Fruit fly (Drosophila melanogaster) whole organism, larva: Measurements from ENCODE around the gene sea.

Source experiments
- noc ChIP-seq: fragments of 200-800 bp; sonication (Bioruptor generic); optimal IDR thresholded peaks from 3 replicates; lab custom pipeline; 2019; ENCODE audit warnings: missing biosample characterization, mild to moderate bottlenecking, missing genetic modification characterization, moderate library complexity

The sea gene

DNA sequence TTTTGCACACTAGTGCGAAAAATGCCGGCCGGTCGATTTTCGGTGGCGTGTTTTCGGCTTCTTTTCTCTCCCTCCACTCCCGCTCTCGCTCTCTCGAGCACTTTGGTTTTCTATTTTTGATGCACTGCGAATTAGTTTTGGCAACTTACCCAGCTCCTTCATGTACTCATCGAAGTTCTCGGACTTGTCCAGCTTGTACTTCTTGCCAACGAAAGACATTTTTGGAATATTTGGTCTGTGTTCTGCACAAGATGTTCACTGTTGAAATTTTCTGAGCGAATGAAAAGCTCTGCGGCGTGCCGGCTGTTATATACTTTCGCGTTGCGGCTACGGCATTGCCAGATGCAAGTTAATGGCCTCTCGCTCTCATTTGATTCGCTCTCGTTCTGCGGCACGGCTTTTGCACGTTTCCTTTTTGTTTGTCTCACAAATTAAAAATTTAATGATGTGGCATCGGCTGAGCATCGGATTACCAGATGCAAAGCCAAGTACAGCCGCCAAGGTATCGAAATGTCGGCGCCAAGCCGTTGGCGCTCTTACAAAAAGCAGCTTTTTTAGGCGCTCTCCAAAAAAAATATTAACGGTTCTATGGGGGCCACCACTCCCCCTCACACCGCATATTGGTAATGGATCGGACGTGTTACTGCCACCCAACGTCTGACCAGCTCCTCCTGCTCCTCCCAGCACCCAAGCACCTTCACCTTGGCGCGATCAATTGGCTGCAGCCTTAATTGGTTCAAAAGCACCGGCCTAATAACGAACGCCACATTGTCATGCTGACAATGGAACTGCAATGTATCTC lies at the start of gene sea, which contains the start of gene fabp:
Gene sea (minus strand): TSS at position 286 of the 802 bp plus-strand sequence.
Gene fabp (minus strand): TSS at position 286 of the 802 bp plus-strand sequence.
- peak; percentile 77 for TF ChIP-seq noc

DNA sequence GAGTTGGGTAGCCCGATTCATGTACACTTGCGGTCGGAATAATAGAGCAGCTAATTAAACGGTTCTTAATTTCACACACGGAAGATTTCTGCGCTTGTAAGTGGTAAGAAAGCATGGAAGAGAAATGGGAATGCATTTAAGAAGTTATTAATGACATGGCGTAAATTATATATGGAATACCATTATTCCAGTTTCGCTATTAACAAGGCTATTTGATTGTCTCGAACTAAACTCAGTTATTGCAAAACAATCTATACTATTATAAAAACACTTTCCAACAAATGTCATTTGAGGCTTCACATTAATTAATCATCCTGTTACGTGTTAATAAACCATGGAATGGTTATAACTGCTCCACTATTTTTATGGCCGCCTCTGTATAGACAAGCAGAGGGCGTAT lies 49.4 kb upstream of the sea start:
- TF ChIP-seq noc: no peak

DNA sequence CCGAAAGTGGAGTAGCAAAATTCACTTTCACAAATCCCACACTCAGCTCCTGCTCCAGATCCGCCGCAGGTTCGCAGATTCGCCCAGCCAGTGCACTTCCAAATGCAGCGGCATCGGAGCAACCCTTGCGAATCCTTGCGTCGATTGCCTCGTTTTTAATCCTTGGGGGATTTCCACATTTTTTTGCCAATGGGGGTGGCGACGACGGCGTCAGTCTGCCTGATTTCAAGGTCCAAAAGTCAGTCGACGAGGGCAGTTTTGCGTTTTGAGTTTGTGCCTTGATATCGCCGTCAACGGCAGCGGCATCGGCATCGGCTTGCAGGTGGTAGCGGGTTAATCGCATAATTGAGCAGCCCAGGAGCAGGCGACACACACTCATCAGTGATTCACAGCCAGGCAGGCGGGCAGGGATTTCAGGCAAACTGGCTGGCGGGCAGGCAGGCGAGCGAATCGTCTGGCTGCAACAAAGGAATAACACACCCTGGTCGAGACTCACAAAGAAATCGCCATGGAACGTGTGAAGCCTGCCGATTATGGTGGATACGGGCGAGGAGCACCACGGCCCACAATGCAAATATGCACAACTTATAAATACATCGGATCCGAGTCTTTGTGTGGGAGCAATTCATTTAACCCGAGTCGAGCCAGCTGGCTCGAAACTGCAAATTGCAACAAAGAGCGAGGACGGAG lies 48.7 kb upstream of the sea start:
- TF ChIP-seq noc: no peak

DNA sequence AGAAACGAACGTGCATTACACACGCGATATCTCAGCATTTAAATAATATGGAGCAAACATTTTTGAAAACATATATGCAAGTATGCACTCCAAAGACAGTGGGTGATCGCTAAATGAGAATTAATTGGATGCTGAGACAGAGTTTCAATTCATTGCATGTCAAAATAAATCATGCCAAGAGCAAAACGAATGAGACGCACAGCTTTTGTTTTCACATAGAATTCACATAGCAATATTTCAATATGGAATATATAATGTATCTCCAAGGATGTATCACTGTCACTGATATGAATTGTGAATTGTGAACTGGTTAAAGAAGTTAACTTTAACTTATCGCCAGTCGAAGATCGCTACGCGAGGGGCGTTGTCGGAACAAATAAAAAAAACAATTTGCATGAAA lies 47.7 kb upstream of the sea start:
- TF ChIP-seq noc: no peak

DNA sequence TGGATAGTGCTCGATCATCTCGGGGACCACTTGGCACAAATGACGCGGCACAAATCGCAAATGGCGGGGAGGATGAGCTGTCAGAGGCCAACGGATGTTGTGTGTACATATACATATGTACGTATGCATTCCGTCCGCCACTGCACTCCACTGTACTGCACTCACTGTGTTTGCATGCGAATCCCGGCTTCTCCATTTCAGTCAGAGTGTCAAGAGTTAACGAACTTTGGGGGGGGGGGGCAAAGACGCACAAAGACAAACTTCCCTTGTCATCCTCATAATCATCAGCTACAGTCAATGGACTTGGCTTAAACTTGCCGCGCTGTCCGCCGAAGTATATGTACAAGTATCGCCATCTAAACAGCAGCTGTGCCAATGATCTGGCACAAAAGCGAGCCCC lies 47.3 kb upstream of the sea start:
- no peak for TF ChIP-seq noc

DNA sequence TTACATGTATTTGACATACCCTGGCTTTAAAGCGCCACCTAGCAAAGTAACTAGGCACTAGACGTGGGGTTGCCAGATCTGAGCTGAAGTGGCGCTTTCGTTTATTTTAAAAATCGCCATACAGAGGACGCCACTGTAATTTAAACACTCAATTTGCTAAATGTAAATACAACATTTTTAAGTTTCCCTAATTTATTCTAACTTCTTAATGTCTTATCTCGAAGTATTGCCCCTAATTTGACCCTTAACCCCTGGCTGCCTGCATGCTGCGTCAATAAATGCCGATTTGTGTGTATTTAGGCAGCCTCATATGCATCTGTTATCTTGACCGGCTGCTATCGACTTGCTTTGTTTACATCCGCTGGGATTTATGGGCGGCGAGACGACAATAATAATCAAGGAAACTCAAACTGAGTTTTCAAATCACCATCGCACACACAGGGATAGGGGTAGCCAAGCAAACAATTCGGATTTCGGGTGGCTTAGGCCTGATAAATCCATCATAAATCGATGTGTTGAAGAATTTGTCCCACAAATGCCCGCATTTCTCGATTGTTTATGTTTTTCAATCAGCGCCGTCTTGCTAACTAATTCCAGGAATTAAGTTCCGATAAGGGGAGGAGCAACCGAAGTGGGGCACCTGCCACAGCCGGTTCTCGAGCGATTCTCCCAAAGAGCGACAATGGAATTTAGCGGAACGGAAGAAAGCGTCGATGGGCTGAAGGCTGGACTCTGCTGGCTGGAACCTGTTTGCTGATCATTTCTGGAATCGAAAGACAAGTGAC lies 46.6 kb upstream of the sea start:
- no peak for TF ChIP-seq noc

DNA sequence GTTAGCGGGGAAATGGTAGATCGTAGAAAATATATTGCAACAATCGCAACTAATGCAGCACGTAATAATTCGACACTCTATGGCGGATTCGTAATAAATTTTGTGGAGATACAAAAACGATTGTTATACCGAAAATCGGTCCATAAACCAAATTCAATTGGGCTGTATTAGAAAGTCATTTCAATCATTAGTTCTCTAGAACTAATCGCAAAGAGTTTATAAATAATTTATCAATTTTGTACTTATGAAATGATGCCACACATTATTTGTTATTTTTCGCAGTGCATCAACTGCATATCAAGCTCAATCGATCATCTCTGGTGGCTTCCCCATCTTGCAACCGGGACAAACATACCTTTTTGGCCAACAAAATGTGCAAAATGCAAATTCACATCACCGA lies 45.6 kb upstream of the sea start:
- no peak for TF ChIP-seq noc

DNA sequence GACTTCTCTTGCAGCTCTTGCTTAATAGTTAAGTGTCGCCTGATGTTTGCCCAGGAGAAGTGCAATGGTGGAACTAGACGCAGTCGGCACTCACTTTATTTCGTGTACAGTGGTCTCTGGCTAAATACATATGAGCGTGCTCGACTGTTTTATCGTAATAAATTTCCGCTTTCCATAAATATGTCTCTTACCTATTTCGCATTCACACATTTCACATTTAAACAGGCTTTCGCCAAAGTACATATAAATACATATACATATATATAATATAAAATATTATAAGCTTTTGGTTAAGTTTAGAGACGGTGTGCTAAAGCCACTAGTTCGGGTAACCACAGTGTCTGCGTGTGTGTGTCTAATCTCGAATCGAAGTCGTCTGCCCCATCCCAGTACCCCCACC lies 39.8 kb upstream of the sea start:
- TF ChIP-seq noc: no peak

DNA sequence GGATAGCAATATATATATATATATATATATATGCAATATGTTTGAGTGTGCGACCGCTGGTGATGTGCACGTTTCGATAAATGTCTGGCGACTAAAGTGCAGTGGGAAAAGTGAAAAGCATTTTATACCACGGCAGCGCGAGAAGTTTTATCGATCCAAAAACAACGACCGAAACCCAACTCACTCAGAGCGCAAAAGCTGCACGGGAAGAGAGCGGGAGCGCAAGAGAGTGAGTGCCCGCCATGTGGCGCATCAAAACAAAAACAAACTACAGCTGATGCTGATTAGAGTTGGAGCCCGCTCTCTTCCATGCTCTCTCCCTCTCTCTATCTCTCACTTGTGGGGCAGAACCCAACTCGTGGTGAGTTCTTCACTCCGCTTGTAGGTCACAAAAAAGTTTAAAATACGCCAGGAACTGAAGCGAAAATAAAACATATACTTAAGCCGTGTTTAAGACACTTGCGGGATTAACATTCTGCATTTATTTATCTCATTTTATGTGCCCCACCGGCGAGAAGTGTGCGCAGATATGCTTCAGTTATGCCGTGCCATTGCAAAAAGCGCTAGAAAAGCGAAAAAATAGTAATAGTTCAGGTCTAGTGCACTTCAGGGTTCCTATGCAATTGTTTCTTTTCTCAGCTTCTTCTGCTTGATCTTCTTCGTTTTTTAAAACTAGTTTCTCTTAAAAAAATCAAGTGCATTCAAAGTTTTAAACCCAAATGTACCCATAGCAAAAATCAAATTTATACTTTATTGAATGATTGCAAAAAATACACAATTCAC lies 38.0 kb upstream of the sea start:
- no peak for TF ChIP-seq noc

DNA sequence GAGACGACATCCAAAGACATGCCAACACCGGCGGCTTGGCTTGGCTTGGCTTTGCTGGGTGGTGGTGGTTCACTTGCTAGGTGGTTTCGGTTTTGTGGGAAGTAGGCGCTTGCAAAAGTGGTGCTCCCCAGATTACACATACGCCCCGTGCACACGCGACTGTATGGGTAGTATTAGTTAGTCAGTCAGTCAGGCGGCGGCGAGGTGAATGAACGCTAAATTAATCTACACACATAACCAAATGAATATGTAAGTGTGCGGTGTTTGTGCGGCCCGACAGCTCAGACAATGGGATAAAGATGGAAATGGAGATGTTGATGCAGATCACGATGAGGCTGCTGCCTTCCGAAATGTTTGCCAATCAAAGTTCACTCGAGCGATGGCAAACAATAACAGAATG lies 36.3 kb upstream of the sea start:
- no peak for TF ChIP-seq noc

DNA sequence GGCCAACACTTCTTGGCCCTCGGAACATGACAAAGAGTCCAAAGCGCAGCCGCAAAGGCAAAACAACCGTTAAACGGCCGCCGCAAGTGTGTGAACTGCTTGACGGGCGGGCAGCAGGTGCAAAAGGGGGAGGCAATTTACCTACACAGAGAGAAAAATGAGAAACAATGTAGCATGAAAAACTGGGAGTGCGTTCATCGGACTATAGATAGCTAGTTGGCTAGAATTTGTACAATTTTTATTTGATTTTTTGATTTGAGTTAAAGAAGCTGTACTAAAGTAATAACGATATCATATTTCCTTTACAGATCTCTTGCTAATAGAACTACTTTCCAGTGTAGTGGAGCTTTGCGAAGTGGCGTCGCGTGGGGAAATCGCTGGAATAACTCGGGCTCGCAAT lies 28.7 kb upstream of the sea start:
- TF ChIP-seq noc: no peak

DNA sequence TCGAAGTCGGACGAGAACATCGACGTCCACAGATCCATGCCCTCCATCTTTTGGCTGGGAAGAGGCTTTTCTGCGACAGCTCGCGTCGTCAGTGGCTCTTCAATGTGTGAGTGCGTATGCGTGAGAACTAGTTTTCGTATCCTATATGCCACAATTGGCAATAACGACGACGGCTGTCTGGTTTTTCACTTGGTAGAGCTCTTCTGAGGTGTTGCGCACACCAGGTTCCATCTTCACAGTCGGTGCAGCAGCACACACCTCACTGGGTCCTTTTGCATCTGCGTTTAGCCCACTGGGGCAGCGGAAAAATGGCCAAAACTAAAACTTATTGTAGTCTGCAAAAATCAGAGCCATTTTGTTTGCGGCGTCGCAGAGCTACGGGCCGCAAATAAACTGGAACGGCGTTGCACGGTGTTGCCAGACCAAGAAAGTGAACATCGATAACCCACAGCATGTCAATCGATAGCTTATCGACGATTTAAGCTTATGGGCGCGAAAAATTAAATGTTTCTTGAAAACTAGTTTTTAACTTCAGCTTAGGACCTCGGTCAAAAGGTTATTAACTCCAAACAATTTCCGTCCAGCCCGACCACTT lies 23.0 kb upstream of the sea start, which contains the start of gene CG6791:
Gene CG6791 (minus strand): TSS at position 383 of the 595 bp plus-strand sequence.
- no peak for TF ChIP-seq noc

DNA sequence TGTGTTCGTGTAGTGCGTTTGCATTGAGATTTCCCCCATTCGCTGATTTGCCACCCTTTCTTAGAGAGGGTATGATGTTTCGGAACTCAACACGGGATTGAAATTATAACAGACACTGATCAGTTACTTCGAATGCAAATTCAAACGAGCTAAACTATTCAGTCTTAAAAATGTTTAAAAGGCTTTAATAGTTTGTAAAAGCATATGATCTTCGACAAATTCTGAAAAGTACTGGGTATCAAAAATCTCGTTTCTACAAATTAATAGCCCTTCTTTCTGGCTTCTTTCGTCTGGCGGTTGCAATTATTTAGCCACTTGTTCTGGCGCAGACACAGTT lies 15.4 kb upstream of the sea start:
- TF ChIP-seq noc: peak; percentile 30

DNA sequence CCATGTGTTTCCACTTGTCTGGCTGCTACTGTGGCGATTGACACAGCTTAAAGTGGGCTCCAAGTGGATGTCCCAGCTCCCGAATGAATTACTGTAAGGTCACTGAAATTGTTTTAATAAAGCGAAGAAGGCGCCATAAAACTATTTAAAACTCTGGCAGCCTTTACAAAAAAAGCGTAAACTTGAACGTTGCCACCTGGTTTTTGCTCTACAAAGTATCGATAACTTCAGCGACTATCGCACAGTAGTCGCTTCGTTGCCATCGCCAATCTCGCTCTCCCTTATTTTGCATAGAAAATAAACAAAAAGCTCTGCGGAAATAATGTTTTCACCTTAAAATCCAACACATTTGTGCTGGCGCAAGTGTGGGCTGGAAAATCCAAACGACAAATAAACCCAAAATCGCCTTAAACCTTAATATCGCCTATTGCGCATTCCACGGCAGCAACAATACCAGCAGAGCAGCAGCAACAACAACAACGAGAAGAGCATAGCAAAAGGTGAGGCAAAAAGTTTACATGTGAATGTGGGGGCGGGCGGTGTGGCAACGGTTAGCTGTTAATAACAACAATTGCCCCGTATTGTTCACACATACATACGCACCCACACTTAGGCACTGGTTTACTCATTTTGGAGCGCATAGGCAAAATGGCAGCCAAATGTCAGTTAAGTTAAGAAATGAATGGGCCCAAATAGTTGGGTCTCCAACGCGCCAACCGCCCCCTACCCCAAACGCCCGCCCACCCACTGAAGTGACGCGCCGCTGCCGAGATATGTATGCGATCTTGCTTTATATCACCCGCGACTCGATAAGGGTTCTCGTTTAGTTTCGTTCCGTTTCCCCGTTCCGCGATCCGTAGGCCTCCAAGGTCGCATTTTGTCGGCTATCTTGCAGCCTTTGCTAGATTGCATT lies 14.7 kb upstream of the sea start, which contains the start of gene wkd:
Gene wkd (plus strand): TSS at position 237 of the 913 bp plus-strand sequence.
- no peak for TF ChIP-seq noc

DNA sequence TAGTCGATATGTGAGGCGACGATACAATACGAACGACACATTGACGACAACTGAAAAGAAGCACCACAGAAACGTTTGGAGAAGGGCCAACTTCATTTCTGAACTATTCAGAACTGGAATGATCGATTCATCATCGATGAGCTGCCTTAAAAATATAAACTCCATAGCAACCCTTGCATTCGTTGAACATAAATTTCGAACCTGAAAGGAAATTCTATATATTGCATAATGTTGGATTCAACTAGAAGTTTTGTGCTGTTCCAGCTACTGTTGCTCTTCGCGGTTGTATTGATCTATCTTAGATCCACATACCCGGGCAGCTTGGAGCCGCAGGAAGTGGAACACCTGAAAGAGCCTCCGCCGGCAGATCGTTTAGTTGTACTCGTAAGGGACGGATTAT lies 11.8 kb upstream of the sea start, which contains the start of the genes CG6790 and CG5342:
Gene CG6790 (minus strand): TSS at position 101 of the 400 bp plus-strand sequence.
Gene CG5342 (plus strand): TSS at position 182 of the 400 bp plus-strand sequence.
- TF ChIP-seq noc: no peak
